Worm (Caenorhabditis elegans) whole organism, L4 larva: ENCODE measurements around the gene M02F4.1.
A peak's percentile ranks its signal among the peaks of the same experiment; 100 is the strongest.

Source experiments
- D1046.2 ChIP-seq: fragments of 200-800 bp; sonication (Bioruptor generic); IDR thresholded peaks from 2 replicates; pipeline ENCODE4 v1.3.6; 2022; ENCODE audit warnings: missing genetic modification characterization, missing compliant biosample characterization
- F10B5.3 ChIP-seq: sonication (generic microtip); optimal IDR thresholded peaks from 2 replicates; lab custom pipeline; 2016; ENCODE audit warnings: mild to moderate bottlenecking, missing genetic modification characterization, missing compliant biosample characterization
- F26F4.8 ChIP-seq: fragments of 200-800 bp; sonication (Bioruptor generic); conservative IDR thresholded peaks from 2 replicates; pipeline ENCODE4 v1.3.6; 2022; ENCODE audit warnings: missing genetic modification characterization, missing compliant biosample characterization
- F37D6.2 ChIP-seq: sonication (generic microtip); optimal IDR thresholded peaks from 2 replicates; lab custom pipeline; 2016; ENCODE audit warnings: mild to moderate bottlenecking, missing genetic modification characterization, missing compliant biosample characterization
- R02D3.7 ChIP-seq: fragments of 150-350 bp; sonication (generic microtip); optimal IDR thresholded peaks from 3 replicates; lab custom pipeline; 2014; ENCODE audit warnings: missing biosample characterization, missing genetic modification characterization
- Y48G9A.11 ChIP-seq: fragments of 200-800 bp; sonication (Bioruptor generic); IDR thresholded peaks from 2 replicates; pipeline ENCODE4 v1.3.6; 2022; ENCODE audit warnings: missing genetic modification reagents, missing genetic modification characterization, missing compliant biosample characterization
- Y5F2A.4 ChIP-seq: fragments of 200-800 bp; sonication (Bioruptor generic); optimal IDR thresholded peaks from 2 replicates; lab custom pipeline; 2018; ENCODE audit warnings: mild to moderate bottlenecking, missing genetic modification characterization, missing compliant biosample characterization
- aly-2 ChIP-seq: sonication (generic microtip); optimal IDR thresholded peaks from 2 replicates; lab custom pipeline; 2018; ENCODE audit warnings: missing biosample characterization, missing genetic modification characterization
- arid-1 ChIP-seq: fragments of 200-800 bp; sonication (Bioruptor generic); conservative IDR thresholded peaks from 2 replicates; pipeline ENCODE4 v1.3.6; 2022; ENCODE audit warnings: missing genetic modification reagents, missing genetic modification characterization, missing compliant biosample characterization
- ces-1 ChIP-seq: fragments of 150-350 bp; sonication (generic microtip); optimal IDR thresholded peaks from 4 replicates; lab custom pipeline; 2014; ENCODE audit warnings: missing biosample characterization, missing genetic modification reagents, missing genetic modification characterization
- ctbp-1 ChIP-seq: fragments of 200-800 bp; sonication (Bioruptor generic); IDR thresholded peaks from 2 replicates; pipeline ENCODE4 v1.3.6; 2022; ENCODE audit warnings: missing genetic modification reagents, missing genetic modification characterization, missing compliant biosample characterization
- daf-16 ChIP-seq, 3 experiments: sonication (generic microtip); optimal IDR thresholded peaks; 2 replicates each; lab custom pipeline; 2016 to 2017; ENCODE audit warnings: missing genetic modification characterization in 3 of 3, missing genetic modification reagents in 3 of 3, mild to moderate bottlenecking in 2 of 3, missing compliant biosample characterization in 2 of 3, missing biosample characterization in 1 of 3, moderate library complexity in 1 of 3
- daf-8 ChIP-seq: fragments of 200-800 bp; sonication (Bioruptor generic); IDR thresholded peaks from 2 replicates; pipeline ENCODE4 v1.3.6; 2022; ENCODE audit warnings: missing genetic modification characterization, missing compliant biosample characterization
- dmd-9 ChIP-seq: fragments of 200-800 bp; sonication (Bioruptor generic); IDR thresholded peaks from 2 replicates; pipeline ENCODE4 v1.3.6; 2022; ENCODE audit warnings: missing genetic modification reagents, missing genetic modification characterization, missing compliant biosample characterization
- dve-1 ChIP-seq: sonication (generic microtip); optimal IDR thresholded peaks from 2 replicates; lab custom pipeline; 2017; ENCODE audit warnings: antibody characterized with exemption, mild to moderate bottlenecking, missing genetic modification characterization, missing compliant biosample characterization; ENCODE audit not compliant: insufficient read depth
- hif-1 ChIP-seq, 2 experiments: sonication (generic microtip); optimal IDR thresholded peaks; 2 replicates each; lab custom pipeline; 2016 to 2017; ENCODE audit warnings: missing compliant biosample characterization in 2 of 2, missing genetic modification characterization in 2 of 2, missing genetic modification reagents in 2 of 2, missing genotype in 2 of 2, mild to moderate bottlenecking in 1 of 2
- lin-1 ChIP-seq: fragments of 200-800 bp; sonication (Bioruptor generic); IDR thresholded peaks from 2 replicates; pipeline ENCODE4 v1.3.6; 2022; ENCODE audit warnings: missing genetic modification reagents, missing genetic modification characterization, missing compliant biosample characterization
- lin-13 ChIP-seq: fragments of 150-350 bp; optimal IDR thresholded peaks from 2 replicates; lab custom pipeline; 2014; ENCODE audit warnings: missing biosample characterization, missing genetic modification reagents, missing genetic modification characterization
- lir-3 ChIP-seq: sonication (generic microtip); optimal IDR thresholded peaks from 2 replicates; lab custom pipeline; 2016; ENCODE audit warnings: mild to moderate bottlenecking, missing genetic modification characterization, missing compliant biosample characterization
- lsy-2 ChIP-seq, 2 experiments: fragments of 150-350 bp in 1 of 2; sonication (generic microtip) in 1 of 2; optimal IDR thresholded peaks; 2 replicates each; lab custom pipeline; 2014 to 2017; ENCODE audit warnings: missing biosample characterization in 2 of 2, missing genetic modification characterization in 2 of 2
- madf-5 ChIP-seq, 2 experiments: fragments of 200-800 bp; sonication (Bioruptor generic); IDR thresholded peaks; 2 replicates each; pipeline ENCODE4 v1.3.6; 2022; ENCODE audit warnings: missing compliant biosample characterization in 2 of 2, missing genetic modification characterization in 2 of 2
- mdt-29 ChIP-seq: fragments of 200-800 bp; sonication (Bioruptor generic); IDR thresholded peaks from 2 replicates; pipeline ENCODE4 v1.3.6; 2022; ENCODE audit warnings: missing genetic modification reagents, missing genetic modification characterization, missing compliant biosample characterization
- mxl-3 ChIP-seq: fragments of 200-800 bp; sonication (Bioruptor generic); optimal IDR thresholded peaks from 2 replicates; lab custom pipeline; 2018; ENCODE audit warnings: mild to moderate bottlenecking, missing genetic modification characterization, missing compliant biosample characterization
- nhr-48 ChIP-seq: sonication (generic microtip); optimal IDR thresholded peaks from 2 replicates; lab custom pipeline; 2016; ENCODE audit warnings: mild to moderate bottlenecking, missing genetic modification characterization, missing compliant biosample characterization
- set-16 ChIP-seq: fragments of 200-800 bp; sonication (Bioruptor generic); IDR thresholded peaks from 2 replicates; pipeline ENCODE4 v1.3.6; 2022; ENCODE audit warnings: missing genetic modification reagents, missing genetic modification characterization, missing compliant biosample characterization
- spr-3 ChIP-seq: fragments of 200-800 bp; sonication (Bioruptor generic); optimal IDR thresholded peaks from 2 replicates; lab custom pipeline; 2018; ENCODE audit warnings: mild to moderate bottlenecking, missing genetic modification characterization, missing compliant biosample characterization
- unc-130 ChIP-seq: sonication (generic microtip); optimal IDR thresholded peaks from 2 replicates; lab custom pipeline; 2016; ENCODE audit warnings: missing genetic modification reagents, missing genetic modification characterization, missing compliant biosample characterization
- unc-62 ChIP-seq, 3 experiments: fragments of 150-350 bp in 1 of 3; sonication (generic microtip); optimal IDR thresholded peaks in 2 of 3; peaks in 1 of 3; 1 replicate in 1 of 3; 2 replicates in 2 of 3; lab custom pipeline; 2014 to 2017; ENCODE audit warnings: missing biosample characterization in 3 of 3, missing genetic modification characterization in 3 of 3, missing genetic modification reagents in 3 of 3, missing genotype in 1 of 3
- zfp-2 ChIP-seq: sonication (generic microtip); optimal IDR thresholded peaks from 2 replicates; lab custom pipeline; 2016; ENCODE audit warnings: mild to moderate bottlenecking, missing genetic modification characterization, missing compliant biosample characterization
- zfp-3 ChIP-seq: fragments of 200-800 bp; sonication (Bioruptor generic); conservative IDR thresholded peaks from 2 replicates; pipeline ENCODE4 v1.3.6; 2022; ENCODE audit warnings: missing genetic modification reagents, missing genetic modification characterization, missing compliant biosample characterization
- zip-11 ChIP-seq: fragments of 200-800 bp; sonication (Bioruptor generic); IDR thresholded peaks from 2 replicates; pipeline ENCODE4 v1.3.6; 2022; ENCODE audit warnings: missing genetic modification characterization, missing compliant biosample characterization
- ztf-11 ChIP-seq: fragments of 150-350 bp; optimal IDR thresholded peaks from 2 replicates; lab custom pipeline; 2014; ENCODE audit warnings: missing biosample characterization, missing genetic modification characterization
- ztf-7 ChIP-seq: fragments of 150-350 bp; optimal IDR thresholded peaks from 2 replicates; lab custom pipeline; 2014; ENCODE audit warnings: missing biosample characterization, missing genetic modification characterization

M02F4.1 gene

ce11 chrX:3029030-3029429 lies at the start of gene M02F4.1:
Gene M02F4.1, minus strand, starts transcription at chrX:3029130.
- TF ChIP-seq zip-11 (GFP tag; lab: Robert Waterston, UW) (no peak), madf-5 (GFP tag; IDR thresholded peaks at IDR 0.05; lab: Robert Waterston, UW) (no peak), daf-16 (GFP tag; optimal IDR thresholded peaks at IDR 0.05; lab: Kevin White, UChicago) (no peak), daf-16 (tag; optimal IDR thresholded peaks at IDR 0.05; lab: Kevin White, UChicago) (no peak), F10B5.3 (tag; lab: Kevin White, UChicago) (no peak), spr-3 (no peak), ctbp-1 (GFP tag; lab: Robert Waterston, UW) (no peak), mdt-29 (GFP tag; lab: Robert Waterston, UW) (no peak), unc-130 (GFP tag; lab: Kevin White, UChicago) (no peak), zfp-3 (GFP tag; lab: Robert Waterston, UW) (no peak), lir-3 (tag; lab: Kevin White, UChicago) (no peak), nhr-48 (no peak), lin-13 (GFP tag; lab: Kevin White, UChicago) (no peak), daf-8 (no peak), Y48G9A.11 (GFP tag; lab: Robert Waterston, UW) (no peak), F37D6.2 (tag; lab: Kevin White, UChicago) (no peak)

- TF ChIP-seq Y48G9A.11 (GFP tag; lab: Robert Waterston, UW) (no peak), hif-1 (tag; optimal IDR thresholded peaks at IDR 0.05; lab: Kevin White, UChicago) (no peak)
Observed at ce11 chrX:3070322-3070721, 41.4 kb upstream of the M02F4.1 start, which contains the start of gene ceh-31. Gene ceh-31, minus strand, starts transcription at chrX:3070422.

DNA sequence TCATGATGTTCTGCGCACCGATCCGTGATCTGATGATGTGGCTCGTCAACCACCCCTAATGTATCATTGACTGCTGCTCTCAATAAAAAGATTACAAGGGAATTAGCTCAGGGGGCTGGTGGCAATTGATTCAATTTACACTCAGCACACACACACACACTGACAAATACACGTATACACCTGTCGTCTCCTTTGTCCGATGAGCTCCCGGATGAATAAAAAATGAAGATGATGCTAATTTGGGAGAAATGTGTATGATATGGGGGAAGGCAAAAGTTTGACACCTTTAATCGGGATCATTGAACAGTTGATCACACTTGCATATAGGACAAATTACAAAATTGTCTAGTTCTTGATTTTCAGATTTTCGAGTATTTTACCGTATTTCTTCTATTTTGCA lies 38.1 kb upstream of the M02F4.1 start:
- TF ChIP-seq unc-62 (GFP tag; optimal IDR thresholded peaks at IDR 0.05 in 1 of 2; lab: Kevin White, UChicago) = peak in 1 of 2 experiments; percentile 98
- no peak for TF ChIP-seq unc-62 (tag; optimal IDR thresholded peaks at IDR 0.05; lab: Kevin White, UChicago)
- TF ChIP-seq ztf-11 (tag; lab: Kevin White, UChicago) = no peak

- peak; percentile 29; the same call in 1 of the 2 replicates for TF ChIP-seq set-16
- no peak for TF ChIP-seq nhr-48
Observed at ce11 chrX:3063274-3063673, 34.3 kb upstream of the M02F4.1 start, which contains the start of gene ceh-30. Gene ceh-30, plus strand, starts transcription at chrX:3063574.

- no peak for TF ChIP-seq ztf-7 (tag; lab: Kevin White, UChicago)
- TF ChIP-seq R02D3.7 (tag; lab: Kevin White, UChicago) = no peak
- no peak for TF ChIP-seq zfp-2 (tag; lab: Kevin White, UChicago)
- TF ChIP-seq mxl-3 (GFP tag; lab: Kevin White, UChicago) = no peak
- TF ChIP-seq aly-2 (tag; lab: Kevin White, UChicago) = no peak
- TF ChIP-seq mdt-29 (GFP tag; lab: Robert Waterston, UW) = no peak
- no peak for TF ChIP-seq arid-1 (GFP tag; lab: Robert Waterston, UW)
- TF ChIP-seq dve-1 (tag; lab: Kevin White, UChicago) = no peak
- TF ChIP-seq lin-1 = no peak
- TF ChIP-seq Y5F2A.4 = no peak
- TF ChIP-seq zfp-3 (GFP tag; lab: Robert Waterston, UW) = no peak
- no peak for TF ChIP-seq lsy-2 (tag; optimal IDR thresholded peaks at IDR 0.05; lab: Kevin White, UChicago)
- TF ChIP-seq F37D6.2 (tag; lab: Kevin White, UChicago) = no peak
- TF ChIP-seq dmd-9 (GFP tag; lab: Robert Waterston, UW) = no peak
- no peak for TF ChIP-seq F26F4.8
- TF ChIP-seq D1046.2 = no peak
- TF ChIP-seq spr-3 = no peak
- no peak for TF ChIP-seq unc-130 (GFP tag; lab: Kevin White, UChicago)
- no peak for TF ChIP-seq hif-1 (tag; optimal IDR thresholded peaks at IDR 0.05; lab: Kevin White, UChicago)
- no peak for TF ChIP-seq ces-1 (GFP tag; lab: Kevin White, UChicago)
Observed at ce11 chrX:3061698-3062097, 32.8 kb upstream of the M02F4.1 start.
